Fruit fly (Drosophila melanogaster) whole organism, embryonic: Measurements from ENCODE around the gene CG5808.

Experiments
- Aef1 ChIP-seq: fragments of 200-800 bp; sonication (Bioruptor generic); IDR thresholded peaks from 3 replicates; pipeline ENCODE4 v1.3.6; 2022; ENCODE audit warnings: missing biosample characterization, missing genetic modification characterization
- Blimp-1 ChIP-seq: fragments of 200-800 bp; sonication (Bioruptor generic); optimal IDR thresholded peaks from 3 replicates; lab custom pipeline; 2018; ENCODE audit warnings: missing biosample characterization, missing genetic modification characterization, mild to moderate bottlenecking, moderate library complexity, missing genetic modification reagents
- CG10431 ChIP-seq: fragments of 200-800 bp; sonication (Bioruptor generic); optimal IDR thresholded peaks from 3 replicates; lab custom pipeline; 2018; ENCODE audit warnings: missing biosample characterization, mild to moderate bottlenecking, missing genetic modification characterization
- CG12769 ChIP-seq: fragments of 200-800 bp; sonication (Bioruptor generic); optimal IDR thresholded peaks from 2 replicates; lab custom pipeline; 2019; ENCODE audit warnings: missing biosample characterization, mild to moderate bottlenecking, missing genetic modification characterization, moderate library complexity
- CG13424 ChIP-seq: fragments of 200-800 bp; sonication (Bioruptor generic); optimal IDR thresholded peaks from 2 replicates; lab custom pipeline; 2019; ENCODE audit warnings: missing biosample characterization, mild to moderate bottlenecking, missing genetic modification characterization, moderate library complexity
- CG14710 ChIP-seq: fragments of 200-800 bp; sonication (Bioruptor generic); optimal IDR thresholded peaks from 3 replicates; lab custom pipeline; 2019; ENCODE audit warnings: missing biosample characterization, mild to moderate bottlenecking, missing genetic modification characterization, moderate library complexity
- CG1529 ChIP-seq: fragments of 200-800 bp; sonication (Bioruptor generic); optimal IDR thresholded peaks from 3 replicates; lab custom pipeline; 2018; ENCODE audit warnings: missing biosample characterization, missing genetic modification characterization
- CG15601 ChIP-seq: fragments of 200-800 bp; sonication (Bioruptor generic); optimal IDR thresholded peaks from 3 replicates; lab custom pipeline; 2019; ENCODE audit warnings: missing biosample characterization, mild to moderate bottlenecking, missing genetic modification characterization, moderate library complexity
- CG17385 ChIP-seq: fragments of 200-800 bp; sonication (Bioruptor generic); optimal IDR thresholded peaks from 3 replicates; lab custom pipeline; 2018; ENCODE audit warnings: missing biosample characterization, mild to moderate bottlenecking, missing genetic modification characterization
- CG2202 ChIP-seq: fragments of 200-800 bp; sonication (Bioruptor generic); optimal IDR thresholded peaks from 2 replicates; lab custom pipeline; 2018; ENCODE audit warnings: missing biosample characterization, mild to moderate bottlenecking, missing genetic modification characterization
- CG2712 ChIP-seq: fragments of 200-800 bp; optimal IDR thresholded peaks from 3 replicates; lab custom pipeline; 2019; ENCODE audit warnings: missing biosample characterization, mild to moderate bottlenecking, missing genetic modification characterization, moderate library complexity
- CG3163 ChIP-seq: fragments of 200-800 bp; sonication (Bioruptor generic); optimal IDR thresholded peaks from 3 replicates; lab custom pipeline; 2016; ENCODE audit warnings: missing biosample characterization, missing genetic modification characterization
- CG33557 ChIP-seq: fragments of 200-800 bp; sonication (Bioruptor generic); optimal IDR thresholded peaks from 2 replicates; lab custom pipeline; 2019; ENCODE audit warnings: missing biosample characterization, mild to moderate bottlenecking, missing genetic modification characterization, moderate library complexity
- CG3838 ChIP-seq: fragments of 200-800 bp; sonication (Bioruptor generic); optimal IDR thresholded peaks from 3 replicates; lab custom pipeline; 2016; ENCODE audit warnings: missing biosample characterization, missing genetic modification characterization
- CG3995 ChIP-seq: fragments of 200-800 bp; sonication (Bioruptor generic); optimal IDR thresholded peaks from 3 replicates; lab custom pipeline; 2016; ENCODE audit warnings: missing biosample characterization, missing genetic modification characterization
- CG6254 ChIP-seq: fragments of 200-800 bp; sonication (Bioruptor generic); optimal IDR thresholded peaks from 3 replicates; lab custom pipeline; 2017; ENCODE audit warnings: mild to moderate bottlenecking, missing biosample characterization, missing genetic modification reagents, missing genetic modification characterization
- CG6813 ChIP-seq: fragments of 200-800 bp; sonication (Bioruptor generic); optimal IDR thresholded peaks from 2 replicates; lab custom pipeline; 2017; ENCODE audit warnings: missing biosample characterization, missing genetic modification characterization, mild to moderate bottlenecking, moderate library complexity, missing genetic modification reagents
- CG7745 ChIP-seq: fragments of 200-800 bp; sonication (Bioruptor generic); optimal IDR thresholded peaks from 2 replicates; lab custom pipeline; 2018; ENCODE audit warnings: missing biosample characterization, mild to moderate bottlenecking, missing genetic modification characterization, moderate library complexity
- CG7963 ChIP-seq: fragments of 200-800 bp; sonication (Bioruptor generic); IDR thresholded peaks from 3 replicates; pipeline ENCODE4 v1.3.6; 2022; ENCODE audit warnings: missing biosample characterization, missing genetic modification characterization; ENCODE audit not compliant: partially characterized antibody
- CG8388 ChIP-seq: fragments of 200-800 bp; sonication (Bioruptor generic); optimal IDR thresholded peaks from 2 replicates; lab custom pipeline; 2019; ENCODE audit warnings: missing biosample characterization, mild to moderate bottlenecking, missing genetic modification characterization, moderate library complexity
- HLHmδ ChIP-seq: fragments of 200-800 bp; sonication (Bioruptor generic); optimal IDR thresholded peaks from 2 replicates; lab custom pipeline; 2018; ENCODE audit warnings: missing biosample characterization, mild to moderate bottlenecking, missing genetic modification characterization, moderate library complexity
- Hr78 ChIP-seq, 2 experiments: fragments of 200-800 bp in 1 of 2; fragments of >200 bp in 1 of 2; sonication (Bioruptor generic) in 1 of 2; optimal IDR thresholded peaks; 2 replicates each; lab custom pipeline; 2017 to 2019; ENCODE audit warnings: missing biosample characterization in 2 of 2, missing genetic modification characterization in 2 of 2, mild to moderate bottlenecking in 1 of 2, moderate library complexity in 1 of 2
- Kr ChIP-seq: fragments of 200-800 bp; sonication (Bioruptor generic); optimal IDR thresholded peaks from 2 replicates; lab custom pipeline; 2017; ENCODE audit warnings: missing biosample characterization, mild to moderate bottlenecking, missing genetic modification characterization
- Med ChIP-seq: fragments of 200-800 bp; sonication (Bioruptor generic); peaks from one replicate; lab custom pipeline; 2016; ENCODE audit warnings: missing biosample characterization, missing genetic modification characterization, mild to moderate bottlenecking, inconsistent platforms, moderate library complexity
- Meics ChIP-seq: fragments of 200-800 bp; sonication (Bioruptor generic); optimal IDR thresholded peaks from 2 replicates; lab custom pipeline; 2017; ENCODE audit warnings: missing biosample characterization, mild to moderate bottlenecking, missing genetic modification characterization
- Mes4 ChIP-seq: fragments of 200-800 bp; sonication (Bioruptor generic); optimal IDR thresholded peaks from 2 replicates; lab custom pipeline; 2016; ENCODE audit warnings: missing biosample characterization, missing genetic modification characterization
- Nf-YB ChIP-seq: fragments of 200-800 bp; sonication (Bioruptor generic); optimal IDR thresholded peaks from 3 replicates; lab custom pipeline; 2019; ENCODE audit warnings: missing biosample characterization, mild to moderate bottlenecking, missing genetic modification characterization, moderate library complexity
- Oli ChIP-seq: fragments of 200-800 bp; sonication (Bioruptor generic); optimal IDR thresholded peaks from 2 replicates; lab custom pipeline; 2018; ENCODE audit warnings: missing biosample characterization, mild to moderate bottlenecking, missing genetic modification characterization, moderate library complexity
- Spps ChIP-seq: fragments of 200-800 bp; sonication (Bioruptor generic); optimal IDR thresholded peaks from 2 replicates; lab custom pipeline; 2018; ENCODE audit warnings: missing biosample characterization, mild to moderate bottlenecking, missing genetic modification characterization
- Trl ChIP-seq, 3 experiments: fragments of >200 bp in 2 of 3; fragments of 200-800 bp in 1 of 3; sonication (Bioruptor generic) in 1 of 3; optimal IDR thresholded peaks; 2 replicates in 1 of 3; 3 replicates in 2 of 3; lab custom pipeline; 2016 to 2017; ENCODE audit warnings: missing biosample characterization in 1 of 3, missing genetic modification characterization in 1 of 3
- bbx ChIP-seq: fragments of 200-800 bp; sonication (Bioruptor generic); IDR thresholded peaks from 2 replicates; pipeline ENCODE4 v1.3.6; 2022; ENCODE audit warnings: missing biosample characterization, missing genetic modification characterization; ENCODE audit not compliant: partially characterized antibody
- bsh ChIP-seq, 2 experiments: fragments of 200-800 bp; sonication (Bioruptor generic); optimal IDR thresholded peaks; 2 replicates each; lab custom pipeline; 2017 to 2018; ENCODE audit warnings: mild to moderate bottlenecking in 2 of 2, missing biosample characterization in 2 of 2, missing genetic modification characterization in 2 of 2, moderate library complexity in 1 of 2
- btn ChIP-seq: fragments of 200-800 bp; sonication (Bioruptor generic); optimal IDR thresholded peaks from 2 replicates; lab custom pipeline; 2016; ENCODE audit warnings: missing biosample characterization, missing genetic modification characterization
- dmrt11E ChIP-seq: fragments of 200-800 bp; sonication (Bioruptor generic); optimal IDR thresholded peaks from 3 replicates; lab custom pipeline; 2018; ENCODE audit warnings: missing biosample characterization, mild to moderate bottlenecking, missing genetic modification characterization, moderate library complexity
- gsb-n ChIP-seq: fragments of 200-800 bp; sonication (Bioruptor generic); optimal IDR thresholded peaks from 3 replicates; lab custom pipeline; 2018; ENCODE audit warnings: missing biosample characterization, mild to moderate bottlenecking, missing genetic modification characterization
- hbn ChIP-seq: fragments of 200-800 bp; sonication (Bioruptor generic); IDR thresholded peaks from 2 replicates; pipeline ENCODE4 v1.3.6; 2022; ENCODE audit warnings: missing biosample characterization, missing genetic modification characterization; ENCODE audit not compliant: partially characterized antibody
- kni ChIP-seq: fragments of 200-800 bp; sonication (Bioruptor generic); optimal IDR thresholded peaks from 3 replicates; lab custom pipeline; 2017; ENCODE audit warnings: mild to moderate bottlenecking, missing biosample characterization, missing genetic modification reagents, missing genetic modification characterization
- nerfin-1 ChIP-seq: fragments of 200-800 bp; sonication (Bioruptor generic); optimal IDR thresholded peaks from 3 replicates; lab custom pipeline; 2019; ENCODE audit warnings: missing biosample characterization, mild to moderate bottlenecking, missing genetic modification characterization, moderate library complexity
- nerfin-2 ChIP-seq: fragments of 200-800 bp; sonication (Bioruptor generic); IDR thresholded peaks from 2 replicates; pipeline ENCODE4 v1.3.6; 2022; ENCODE audit warnings: missing biosample characterization, missing genetic modification characterization; ENCODE audit not compliant: partially characterized antibody
- nmo ChIP-seq: fragments of 200-800 bp; sonication (Bioruptor generic); optimal IDR thresholded peaks from 2 replicates; lab custom pipeline; 2018; ENCODE audit warnings: missing biosample characterization, mild to moderate bottlenecking, missing genetic modification characterization, moderate library complexity
- onecut ChIP-seq: fragments of 200-800 bp; sonication (Bioruptor generic); IDR thresholded peaks from 2 replicates; pipeline ENCODE4 v1.3.6; 2022; ENCODE audit warnings: missing biosample characterization, missing genetic modification characterization
- sc ChIP-seq, 3 experiments: fragments of >200 bp in 2 of 3; fragments of 200-800 bp in 1 of 3; sonication (Bioruptor generic) in 1 of 3; optimal IDR thresholded peaks; 2 replicates in 2 of 3; 3 replicates in 1 of 3; lab custom pipeline; 2017; ENCODE audit warnings: mild to moderate bottlenecking in 1 of 3, missing biosample characterization in 1 of 3, missing genetic modification characterization in 1 of 3, missing genetic modification reagents in 1 of 3
- sd ChIP-seq: fragments of 200-800 bp; sonication (Bioruptor generic); optimal IDR thresholded peaks from 3 replicates; lab custom pipeline; 2018; ENCODE audit warnings: missing biosample characterization, mild to moderate bottlenecking, missing genetic modification characterization, moderate library complexity
- sqz ChIP-seq: fragments of 200-800 bp; sonication (Bioruptor generic); optimal IDR thresholded peaks from 3 replicates; lab custom pipeline; 2018; ENCODE audit warnings: missing biosample characterization, mild to moderate bottlenecking, missing genetic modification characterization
- trem ChIP-seq: fragments of 200-800 bp; optimal IDR thresholded peaks from 3 replicates; lab custom pipeline; 2019; ENCODE audit warnings: missing biosample characterization, mild to moderate bottlenecking, missing genetic modification characterization, moderate library complexity
- twi ChIP-seq: fragments of 200-800 bp; optimal IDR thresholded peaks from 2 replicates; lab custom pipeline; 2019; ENCODE audit warnings: missing biosample characterization, mild to moderate bottlenecking, missing genetic modification characterization, moderate library complexity

The CG5808 gene

DNA sequence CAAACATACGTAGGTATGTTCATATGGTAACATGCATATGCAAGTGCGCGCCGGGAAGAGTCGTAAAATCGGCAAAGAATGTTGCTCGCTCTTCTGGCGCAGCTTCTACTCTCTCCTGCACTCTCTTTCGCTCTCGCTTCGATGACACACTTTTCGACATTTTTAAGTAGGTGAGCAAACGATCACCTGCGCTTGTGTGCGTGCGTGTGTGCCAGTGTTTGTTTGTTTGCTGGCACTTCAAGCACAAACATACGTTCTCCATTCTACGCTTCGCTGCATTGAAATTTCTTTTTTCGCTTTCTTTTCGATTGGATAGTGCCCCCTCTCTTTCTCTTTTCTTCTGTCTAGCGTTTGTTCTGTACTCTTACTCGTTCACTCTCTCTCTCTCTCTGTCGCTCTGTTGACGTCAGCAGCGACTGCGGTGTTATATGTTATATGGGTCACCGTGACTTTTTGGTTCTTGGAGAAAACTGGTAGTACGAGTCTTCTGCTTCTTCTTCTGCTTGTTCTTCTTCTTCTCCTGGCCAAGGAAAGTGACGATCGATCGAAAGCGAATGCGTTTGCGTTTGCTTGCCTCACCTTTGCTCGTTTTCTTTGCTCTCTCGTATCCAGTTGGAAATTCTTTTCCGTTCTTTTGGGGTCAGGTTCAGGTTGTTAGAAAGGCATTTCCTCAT lies 49.0 kb downstream of the CG5808 start:
- TF ChIP-seq Med, result no peak
- TF ChIP-seq sqz (GFP tag; lab: Kevin White, UChicago), result peak; percentile 40
- peak; percentile 26 for TF ChIP-seq dmrt11E (tag; lab: Kevin White, UChicago)
- peak; percentile 17 for TF ChIP-seq nerfin-1
- peak; percentile 100 for TF ChIP-seq Blimp-1
- TF ChIP-seq CG6254, result peak; percentile 47
- TF ChIP-seq btn, result no peak
- peak; percentile 36 for TF ChIP-seq CG14710
- TF ChIP-seq bbx (GFP tag; lab: Robert Waterston, UW), result no peak
- no peak for TF ChIP-seq Meics (GFP tag; lab: Kevin White, UChicago)
- peak; percentile 55 for TF ChIP-seq onecut (GFP tag; lab: Robert Waterston, UW)
- TF ChIP-seq Spps (tag; lab: Kevin White, UChicago), result peak; percentile 55
- peak; percentile 11 for TF ChIP-seq CG15601
- peak; percentile 59 for TF ChIP-seq kni (GFP tag; lab: Kevin White, UChicago)
- TF ChIP-seq Aef1 (GFP tag; lab: Robert Waterston, UW), result no peak
- TF ChIP-seq CG8388 (GFP tag; lab: Kevin White, UChicago), result peak; percentile 21
- TF ChIP-seq trem (tag; lab: Kevin White, UChicago), result peak; percentile 27
- peak in 1 of 2 experiments; percentile 62 for TF ChIP-seq Hr78 (GFP tag; optimal IDR thresholded peaks at IDR 0.05; lab: Kevin White, UChicago)
- peak; percentile 62 for TF ChIP-seq CG10431 (GFP tag; lab: Kevin White, UChicago)
- TF ChIP-seq CG2202, result peak; percentile 56
- TF ChIP-seq CG3838 (GFP tag; lab: Kevin White, UChicago), result peak; percentile 51
- TF ChIP-seq CG1529 (GFP tag; lab: Kevin White, UChicago), result peak; percentile 6
- peak; percentile 70 for TF ChIP-seq sd (tag; lab: Kevin White, UChicago)
- peak; percentile 15 for TF ChIP-seq CG12769
- peak in 1 of 2 experiments; percentile 59 for TF ChIP-seq bsh (GFP tag; optimal IDR thresholded peaks at IDR 0.05; lab: Kevin White, UChicago)
- TF ChIP-seq CG3163 (GFP tag; lab: Kevin White, UChicago), result peak; percentile 72
- TF ChIP-seq Nf-YB, result peak; percentile 58
- TF ChIP-seq nerfin-2, result no peak
- peak; percentile 65 for TF ChIP-seq CG3995 (GFP tag; lab: Kevin White, UChicago)
- TF ChIP-seq CG6813, result peak; percentile 7
- TF ChIP-seq CG2712 (tag; lab: Kevin White, UChicago), result peak; percentile 52
- TF ChIP-seq CG17385, result peak; percentile 85
- peak; percentile 28 for TF ChIP-seq Kr (GFP tag; lab: Kevin White, UChicago)
- peak; percentile 8 for TF ChIP-seq Oli (tag; lab: Kevin White, UChicago)
- no peak for TF ChIP-seq sc (optimal IDR thresholded peaks at IDR 0.05; lab: Kevin White, UChicago)
- peak; percentile 31 for TF ChIP-seq sc (GFP tag; optimal IDR thresholded peaks at IDR 0.05; lab: Kevin White, UChicago)
- TF ChIP-seq HLHmδ (GFP tag; lab: Kevin White, UChicago), result peak; percentile 83
- TF ChIP-seq CG7963, result no peak
- peak; percentile 12 for TF ChIP-seq twi (tag; lab: Kevin White, UChicago)
- peak; percentile 37 for TF ChIP-seq CG7745 (tag; lab: Kevin White, UChicago)
- 0 out of 2 replicates have a peak, but pooled peaks have one; percentile 13 for TF ChIP-seq hbn (GFP tag; lab: Robert Waterston, UW)
- no peak for TF ChIP-seq Mes4
- TF ChIP-seq gsb-n (tag; lab: Kevin White, UChicago), result peak; percentile 47
- TF ChIP-seq Trl (optimal IDR thresholded peaks at IDR 0.05; lab: Kevin White, UChicago), result peak; percentile 49 to 73
- no peak for TF ChIP-seq Trl (GFP tag; optimal IDR thresholded peaks at IDR 0.05; lab: Kevin White, UChicago)
- TF ChIP-seq CG33557, result peak; percentile 96
- peak; percentile 3 for TF ChIP-seq nmo (GFP tag; lab: Kevin White, UChicago)
- TF ChIP-seq CG13424 (tag; lab: Kevin White, UChicago), result no peak
